Worm (Caenorhabditis elegans) whole organism, L2 larva: ENCODE results near the gene rft-1.

Experiments
- ZK546.5 ChIP-seq: sonication (generic microtip); optimal IDR thresholded peaks from 2 replicates; lab custom pipeline; 2017; ENCODE audit warnings: missing biosample characterization, missing genetic modification characterization
- ceh-16 ChIP-seq: fragments of 150-350 bp; optimal IDR thresholded peaks from 2 replicates; lab custom pipeline; 2014; ENCODE audit warnings: missing biosample characterization, missing genetic modification characterization
- elt-3 ChIP-seq: sonication (generic microtip); optimal IDR thresholded peaks from 2 replicates; lab custom pipeline; 2017; ENCODE audit warnings: missing biosample characterization, missing genetic modification characterization

DNA sequence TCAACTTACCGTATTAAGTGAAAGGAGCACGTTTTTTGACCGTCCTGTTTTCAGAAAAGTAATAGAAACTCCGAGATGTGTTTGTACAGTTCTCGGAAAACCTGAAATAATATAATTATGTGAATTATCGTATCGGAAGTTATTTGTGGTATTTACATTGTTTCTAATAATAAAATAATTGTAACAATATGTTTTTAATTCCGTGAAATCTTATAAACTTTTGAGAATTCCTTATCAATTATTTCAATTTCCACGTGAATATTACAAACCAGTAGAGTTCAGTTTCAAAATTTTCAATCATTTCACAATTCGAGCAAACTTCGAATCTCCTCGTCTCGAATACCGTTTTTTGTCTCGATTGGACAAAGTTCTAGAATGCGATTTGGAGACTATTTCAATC lies 28.0 kb upstream of the rft-1 start, which contains the start of gene T08H10.3:
- TF ChIP-seq elt-3 (tag; lab: Kevin White, UChicago) (no peak), ceh-16 (tag; lab: Kevin White, UChicago) (no peak), ZK546.5 (no peak)
